Worm (Caenorhabditis elegans) whole organism, L1 larva: Measurements from ENCODE around the gene nhr-241.

ENCODE experiments used
- fkh-10 ChIP-seq: sonication (generic microtip); optimal IDR thresholded peaks from 2 replicates; lab custom pipeline; 2017; ENCODE audit warnings: missing biosample characterization, missing genetic modification reagents, missing genetic modification characterization
- skn-1 ChIP-seq: fragments of 150-350 bp; optimal IDR thresholded peaks from 2 replicates; lab custom pipeline; 2014; ENCODE audit warnings: missing biosample characterization, missing genetic modification characterization

DNA sequence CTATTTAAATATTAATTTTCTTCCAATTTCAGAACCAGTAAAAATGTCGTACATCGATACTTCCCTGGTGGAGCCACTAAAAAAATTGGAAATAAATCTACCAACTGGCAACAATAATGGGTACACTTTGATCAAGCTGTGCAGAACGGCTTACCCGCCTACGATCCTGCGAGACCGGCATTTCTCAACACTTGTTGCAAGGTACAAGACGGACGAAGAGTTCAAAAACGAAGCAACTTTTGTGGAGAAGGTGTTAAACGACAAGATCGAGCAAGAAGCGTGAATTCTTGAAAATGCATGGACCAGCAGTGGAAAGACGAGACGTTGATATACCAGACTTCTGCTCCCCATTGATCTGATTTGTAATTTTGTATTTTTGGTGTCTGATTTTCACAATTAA, 12.1 kb downstream of the nhr-241 start:
- TF ChIP-seq skn-1: no peak
- TF ChIP-seq fkh-10: no peak
